Worm (Caenorhabditis elegans) whole organism, L1 larva: ENCODE results near the gene C05G5.7.

Experiments used
- C04F5.9 ChIP-seq: sonication (generic microtip); optimal IDR thresholded peaks from 2 replicates; lab custom pipeline; 2016; ENCODE audit warnings: missing genetic modification characterization, missing compliant biosample characterization
- C16A3.4 ChIP-seq: fragments of 150-350 bp; optimal IDR thresholded peaks from 2 replicates; lab custom pipeline; 2014; ENCODE audit warnings: missing biosample characterization, missing genetic modification characterization
- C34B4.2 ChIP-seq: sonication (generic microtip); optimal IDR thresholded peaks from 2 replicates; lab custom pipeline; 2017; ENCODE audit warnings: mild to moderate bottlenecking, missing genetic modification characterization, missing compliant biosample characterization
- F16B12.6 ChIP-seq: fragments of 150-350 bp; optimal IDR thresholded peaks from 2 replicates; lab custom pipeline; 2014; ENCODE audit warnings: missing biosample characterization, missing genetic modification characterization
- aha-1 ChIP-seq: fragments of 150-350 bp; optimal IDR thresholded peaks from 2 replicates; lab custom pipeline; 2014; ENCODE audit warnings: missing biosample characterization, missing genetic modification characterization
- ceh-63 ChIP-seq: fragments of 200-800 bp; sonication (Bioruptor generic); optimal IDR thresholded peaks from 2 replicates; lab custom pipeline; 2018; ENCODE audit warnings: mild to moderate bottlenecking, missing genetic modification characterization, missing compliant biosample characterization
- ceh-8 ChIP-seq: fragments of 200-800 bp; sonication (Bioruptor generic); optimal IDR thresholded peaks from 2 replicates; lab custom pipeline; 2018; ENCODE audit warnings: mild to moderate bottlenecking, missing genetic modification characterization, moderate library complexity, missing compliant biosample characterization
- ceh-82 ChIP-seq, 3 experiments: fragments of 150-350 bp in 1 of 3; sonication (generic microtip) in 2 of 3; optimal IDR thresholded peaks; 2 replicates each; lab custom pipeline; 2014 to 2017; ENCODE audit warnings: missing biosample characterization in 3 of 3, missing genetic modification characterization in 3 of 3
- ceh-88 ChIP-seq: fragments of 200-800 bp; sonication (Bioruptor generic); IDR thresholded peaks from 2 replicates; pipeline ENCODE4 v1.3.6; 2022; ENCODE audit warnings: missing genetic modification characterization, missing compliant biosample characterization
- ceh-90 ChIP-seq: sonication (generic microtip); optimal IDR thresholded peaks from 2 replicates; lab custom pipeline; 2016; ENCODE audit warnings: missing genetic modification characterization, missing compliant biosample characterization
- dsc-1 ChIP-seq: sonication (generic microtip); optimal IDR thresholded peaks from 2 replicates; lab custom pipeline; 2016; ENCODE audit warnings: mild to moderate bottlenecking, missing genetic modification characterization, missing compliant biosample characterization
- efl-1 ChIP-seq, 4 experiments: fragments of 150-350 bp; optimal IDR thresholded peaks in 3 of 4; peaks in 1 of 4; 1 replicate in 1 of 4; 2 replicates in 3 of 4; lab custom pipeline; 2014; ENCODE audit warnings: missing biosample characterization in 2 of 4, missing genetic modification characterization in 2 of 4, missing genetic modification reagents in 2 of 4
- efl-3 ChIP-seq: fragments of 200-800 bp; sonication (Bioruptor generic); optimal IDR thresholded peaks from 2 replicates; lab custom pipeline; 2018; ENCODE audit warnings: mild to moderate bottlenecking, missing genetic modification characterization, missing compliant biosample characterization
- egl-27 ChIP-seq, 2 experiments: fragments of 150-350 bp in 1 of 2; sonication (generic microtip); optimal IDR thresholded peaks; 3 replicates each; lab custom pipeline; 2017 to 2018; ENCODE audit warnings: missing biosample characterization in 2 of 2, missing genetic modification characterization in 2 of 2, missing genetic modification reagents in 2 of 2
- elt-2 ChIP-seq: sonication (generic microtip); optimal IDR thresholded peaks from 2 replicates; lab custom pipeline; 2016; ENCODE audit warnings: missing genetic modification characterization, mild to moderate bottlenecking, inconsistent platforms, missing compliant biosample characterization, missing genetic modification reagents
- elt-3 ChIP-seq, 6 experiments: fragments of 150-350 bp in 1 of 6; sonication (generic microtip); optimal IDR thresholded peaks; 2 replicates each; lab custom pipeline; 2017 to 2018; ENCODE audit warnings: missing biosample characterization in 6 of 6, missing genetic modification characterization in 6 of 6, inconsistent platforms in 1 of 6
- ets-5 ChIP-seq: fragments of 200-800 bp; sonication (Bioruptor generic); IDR thresholded peaks from 2 replicates; pipeline ENCODE4 v1.3.6; 2022; ENCODE audit warnings: missing genetic modification characterization, missing compliant biosample characterization
- fkh-8 ChIP-seq: sonication (generic microtip); optimal IDR thresholded peaks from 2 replicates; lab custom pipeline; 2016; ENCODE audit warnings: mild to moderate bottlenecking, missing genetic modification characterization, missing compliant biosample characterization
- grh-1 ChIP-seq: fragments of 200-800 bp; sonication (Bioruptor generic); IDR thresholded peaks from 2 replicates; pipeline ENCODE4 v1.3.6; 2022; ENCODE audit warnings: missing genetic modification reagents, missing genetic modification characterization, missing compliant biosample characterization
- hlh-17 ChIP-seq: fragments of 200-800 bp; sonication (Bioruptor generic); optimal IDR thresholded peaks from 2 replicates; lab custom pipeline; 2018; ENCODE audit warnings: missing genetic modification characterization, mild to moderate bottlenecking, missing compliant biosample characterization, moderate library complexity, borderline replicate concordance
- irx-1 ChIP-seq: sonication (generic microtip); optimal IDR thresholded peaks from 2 replicates; lab custom pipeline; 2016; ENCODE audit warnings: missing genetic modification characterization, missing compliant biosample characterization
- isw-1 ChIP-seq: fragments of 200-800 bp; sonication (Bioruptor generic); IDR thresholded peaks from 2 replicates; pipeline ENCODE4 v1.3.6; 2022; ENCODE audit warnings: missing genetic modification characterization, missing compliant biosample characterization
- jun-1 ChIP-seq: fragments of 150-350 bp; optimal IDR thresholded peaks from 2 replicates; lab custom pipeline; 2014; ENCODE audit warnings: missing biosample characterization, missing genetic modification reagents, missing genetic modification characterization
- lin-13 ChIP-seq: fragments of 150-350 bp; optimal IDR thresholded peaks from 2 replicates; lab custom pipeline; 2014; ENCODE audit warnings: missing biosample characterization, missing genetic modification reagents, missing genetic modification characterization
- lin-14 ChIP-seq: fragments of 200-800 bp; sonication (Bioruptor generic); optimal IDR thresholded peaks from 2 replicates; lab custom pipeline; 2018; ENCODE audit warnings: mild to moderate bottlenecking, missing genetic modification characterization, moderate library complexity, missing compliant biosample characterization
- lin-39 ChIP-seq: fragments of 150-350 bp; optimal IDR thresholded peaks from 2 replicates; lab custom pipeline; 2014; ENCODE audit warnings: missing biosample characterization, missing genetic modification reagents, missing genetic modification characterization
- mab-9 ChIP-seq: fragments of 200-800 bp; sonication (Bioruptor generic); IDR thresholded peaks from 2 replicates; pipeline ENCODE4 v1.3.6; 2022; ENCODE audit warnings: missing genetic modification reagents, missing genetic modification characterization, missing compliant biosample characterization
- nhr-11 ChIP-seq: fragments of 150-350 bp; optimal IDR thresholded peaks from 2 replicates; lab custom pipeline; 2014; ENCODE audit warnings: missing biosample characterization, missing genetic modification characterization
- nhr-237 ChIP-seq: fragments of 150-350 bp; optimal IDR thresholded peaks from 2 replicates; lab custom pipeline; 2014; ENCODE audit warnings: missing biosample characterization, missing genetic modification characterization
- nhr-47 ChIP-seq: sonication (generic microtip); optimal IDR thresholded peaks from 2 replicates; lab custom pipeline; 2016; ENCODE audit warnings: mild to moderate bottlenecking, missing genetic modification characterization, moderate library complexity, missing compliant biosample characterization
- nhr-76 ChIP-seq: sonication (generic microtip); optimal IDR thresholded peaks from 2 replicates; lab custom pipeline; 2017; ENCODE audit warnings: missing biosample characterization, missing genetic modification characterization
- pax-3 ChIP-seq: fragments of 200-800 bp; sonication (Bioruptor generic); optimal IDR thresholded peaks from 2 replicates; lab custom pipeline; 2018; ENCODE audit warnings: mild to moderate bottlenecking, missing genetic modification characterization, moderate library complexity, missing compliant biosample characterization
- skn-1 ChIP-seq: fragments of 150-350 bp; optimal IDR thresholded peaks from 2 replicates; lab custom pipeline; 2014; ENCODE audit warnings: missing biosample characterization, missing genetic modification characterization
- snpc-4 ChIP-seq: fragments of 150-350 bp; optimal IDR thresholded peaks from 2 replicates; lab custom pipeline; 2014; ENCODE audit warnings: missing biosample characterization, missing genetic modification characterization
- sox-4 ChIP-seq: sonication (generic microtip); optimal IDR thresholded peaks from 2 replicates; lab custom pipeline; 2016; ENCODE audit warnings: missing genetic modification characterization, missing compliant biosample characterization
- tbx-2 ChIP-seq: sonication (generic microtip); optimal IDR thresholded peaks from 2 replicates; lab custom pipeline; 2016; ENCODE audit warnings: missing genetic modification characterization, missing compliant biosample characterization
- xbp-1 ChIP-seq: sonication (generic microtip); optimal IDR thresholded peaks from 2 replicates; lab custom pipeline; 2016; ENCODE audit warnings: missing genetic modification characterization, missing compliant biosample characterization
- zag-1 ChIP-seq: fragments of 150-350 bp; optimal IDR thresholded peaks from 2 replicates; lab custom pipeline; 2014; ENCODE audit warnings: missing biosample characterization, missing genetic modification characterization
- zip-4 ChIP-seq: fragments of 200-800 bp; sonication (Bioruptor generic); optimal IDR thresholded peaks from 2 replicates; lab custom pipeline; 2018; ENCODE audit warnings: mild to moderate bottlenecking, missing genetic modification characterization, moderate library complexity, missing compliant biosample characterization

C05G5.7 gene

ce11 chrX:14706698-14707285 is 36.8 kb downstream of the C05G5.7 start, which contains the start of gene tmem-184 (continued):
- TF ChIP-seq grh-1 (GFP tag; lab: Robert Waterston, UW) (no peak), ceh-82 (tag; optimal IDR thresholded peaks at IDR 0.05; lab: Kevin White, UChicago) (no peak), fkh-8 (tag; lab: Kevin White, UChicago) (no peak), C16A3.4 (no peak), lin-13 (GFP tag; lab: Kevin White, UChicago) (no peak), dsc-1 (peak; percentile 62), ets-5 (GFP tag; lab: Robert Waterston, UW) (no peak), elt-2 (peak; percentile 9), nhr-11 (tag; lab: Kevin White, UChicago) (no peak), pax-3 (tag; lab: Kevin White, UChicago) (no peak), hlh-17 (GFP tag; lab: Kevin White, UChicago) (no peak), zip-4 (GFP tag; lab: Kevin White, UChicago) (no peak), nhr-47 (tag; lab: Kevin White, UChicago) (no peak)

ce11 chrX:14704933-14705332 is 38.6 kb downstream of the C05G5.7 start:
- no peak for TF ChIP-seq efl-3 (GFP tag; lab: Kevin White, UChicago)
- TF ChIP-seq efl-1 (optimal IDR thresholded peaks at IDR 0.05; lab: Kevin White, UChicago) = no peak
- peak in 1 of 2 experiments; percentile 9 for TF ChIP-seq efl-1 (GFP tag; optimal IDR thresholded peaks at IDR 0.05 in 1 of 2; lab: Kevin White, UChicago)
- TF ChIP-seq snpc-4 (tag; lab: Kevin White, UChicago) = peak; percentile 74
- TF ChIP-seq jun-1 (tag; lab: Kevin White, UChicago) = no peak
- no peak for TF ChIP-seq zag-1
- no peak for TF ChIP-seq zip-4 (GFP tag; lab: Kevin White, UChicago)
- no peak for TF ChIP-seq tbx-2 (tag; lab: Kevin White, UChicago)

- TF ChIP-seq zag-1 (no peak), ets-5 (GFP tag; lab: Robert Waterston, UW) (no peak), ceh-88 (GFP tag; lab: Robert Waterston, UW) (no peak), F16B12.6 (tag; lab: Kevin White, UChicago) (no peak), C16A3.4 (no peak), isw-1 (GFP tag; lab: Robert Waterston, UW) (no peak), ceh-90 (tag; lab: Kevin White, UChicago) (no peak), mab-9 (GFP tag; lab: Robert Waterston, UW) (no peak), aha-1 (tag; lab: Kevin White, UChicago) (no peak), ceh-63 (no peak), nhr-47 (tag; lab: Kevin White, UChicago) (no peak), elt-3 (tag; optimal IDR thresholded peaks at IDR 0.05; lab: Kevin White, UChicago) (no peak), lin-14 (GFP tag; lab: Kevin White, UChicago) (no peak)
These were observed 42.1 kb downstream of the C05G5.7 start, which contains the start of gene F40E10.5 for ce11 chrX:14701490-14701889. Gene F40E10.5 (plus strand): TSS chrX:14701790.

- TF ChIP-seq ceh-82 (tag; optimal IDR thresholded peaks at IDR 0.05; lab: Kevin White, UChicago) (no peak), ceh-63 (no peak), sox-4 (no peak), isw-1 (GFP tag; lab: Robert Waterston, UW) (no peak), xbp-1 (tag; lab: Kevin White, UChicago) (no peak), lin-13 (GFP tag; lab: Kevin White, UChicago) (no peak), nhr-76 (tag; lab: Kevin White, UChicago) (no peak), skn-1 (no peak), lin-39 (tag; lab: Kevin White, UChicago) (no peak), C34B4.2 (tag; lab: Kevin White, UChicago) (no peak), nhr-237 (tag; lab: Kevin White, UChicago) (no peak), ets-5 (GFP tag; lab: Robert Waterston, UW) (no peak), egl-27 (tag; optimal IDR thresholded peaks at IDR 0.05; lab: Kevin White, UChicago) (no peak), ceh-8 (GFP tag; lab: Kevin White, UChicago) (no peak), irx-1 (tag; lab: Kevin White, UChicago) (no peak), aha-1 (tag; lab: Kevin White, UChicago) (no peak), C04F5.9 (tag; lab: Kevin White, UChicago) (no peak), mab-9 (GFP tag; lab: Robert Waterston, UW) (no peak)
These were observed 43.7 kb downstream of the C05G5.7 start, which contains the start of gene hch-1 for ce11 chrX:14699866-14700265. Gene hch-1 (minus strand): TSS chrX:14699977.
